Fruit fly (Drosophila melanogaster) whole organism, adult: ENCODE measurements around the gene Pex14.

Source experiments
- CG5204 ChIP-seq: fragments of 200-800 bp; sonication (Bioruptor generic); optimal IDR thresholded peaks from 2 replicates; lab custom pipeline; 2016; ENCODE audit warnings: missing biosample characterization, missing genetic modification characterization
- cnc ChIP-seq, 2 experiments: fragments of >200 bp; optimal IDR thresholded peaks; 2 replicates each; lab custom pipeline; 2017

DNA sequence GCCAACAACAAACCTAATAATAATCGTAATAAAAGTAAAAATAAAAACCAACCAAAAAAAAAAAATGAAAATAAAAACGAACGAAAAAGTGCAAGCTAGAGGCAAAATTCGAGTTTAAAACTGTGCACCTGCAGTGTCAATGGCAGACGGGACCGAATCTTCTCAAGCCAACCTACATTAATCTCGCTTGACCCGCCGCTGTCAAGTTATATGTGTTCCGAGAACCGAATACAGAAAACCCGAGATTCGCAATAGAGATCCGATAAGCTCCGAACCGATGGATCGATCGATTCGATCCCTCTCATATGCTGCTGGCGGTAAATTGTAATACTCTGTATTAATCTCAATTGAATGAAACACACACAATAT is 6.0 kb upstream of the Pex14 start:
- no peak for TF ChIP-seq CG5204 (GFP tag; lab: Kevin White, UChicago)
- TF ChIP-seq cnc (optimal IDR thresholded peaks at IDR 0.05; lab: Kevin White, UChicago) = no peak
